Fruit fly (Drosophila melanogaster): ENCODE measurements around the gene CG4836.

- TF ChIP-seq Sox102F (GFP tag; optimal IDR thresholded peaks at IDR 0.05): no peak
- TF ChIP-seq OdsH (GFP tag; optimal IDR thresholded peaks at IDR 0.05): no peak
- TF ChIP-seq acj6 (GFP tag; optimal IDR thresholded peaks at IDR 0.05): no peak
- no peak for TF ChIP-seq eg (GFP tag; IDR thresholded peaks at IDR 0.05)
- no peak for TF ChIP-seq Eip75B (GFP tag; optimal IDR thresholded peaks at IDR 0.05)
- no peak for TF ChIP-seq CG1621 (tag; optimal IDR thresholded peaks at IDR 0.05)
Measured at dm6 chr3R:20031764-20032079, 18.1 kb downstream of the CG4836 start, which contains the start of gene idc.
